Worm (Caenorhabditis elegans) whole organism, late embryonic: Measurements from ENCODE around the gene Y119D3B.14.

Experiments used
- C08G9.2 ChIP-seq: sonication (generic microtip); optimal IDR thresholded peaks from 2 replicates; lab custom pipeline; 2016; ENCODE audit warnings: mild to moderate bottlenecking, missing genetic modification characterization, moderate library complexity, missing compliant biosample characterization
- F13H6.1 ChIP-seq: sonication (generic microtip); optimal IDR thresholded peaks from 2 replicates; lab custom pipeline; 2016; ENCODE audit warnings: missing genetic modification characterization, missing compliant biosample characterization
- K02D7.2 ChIP-seq: sonication (generic microtip); optimal IDR thresholded peaks from 2 replicates; lab custom pipeline; 2017; ENCODE audit warnings: mild to moderate bottlenecking, missing genetic modification characterization, missing compliant biosample characterization
- Y22D7AL.16 ChIP-seq: sonication (generic microtip); optimal IDR thresholded peaks from 2 replicates; lab custom pipeline; 2016; ENCODE audit warnings: missing genetic modification characterization, missing compliant biosample characterization
- ahr-1 ChIP-seq: sonication (generic microtip); optimal IDR thresholded peaks from 2 replicates; lab custom pipeline; 2016; ENCODE audit warnings: missing genetic modification characterization, missing compliant biosample characterization
- ama-1 ChIP-seq: fragments of 150-350 bp; optimal IDR thresholded peaks from 2 replicates; lab custom pipeline; 2014
- ceh-22 ChIP-seq: sonication (generic microtip); optimal IDR thresholded peaks from 2 replicates; lab custom pipeline; 2017; ENCODE audit warnings: missing biosample characterization, missing genetic modification characterization
- ceh-24 ChIP-seq: sonication (generic microtip); optimal IDR thresholded peaks from 2 replicates; lab custom pipeline; 2016; ENCODE audit warnings: mild to moderate bottlenecking, missing genetic modification characterization, missing compliant biosample characterization
- ceh-31 ChIP-seq: sonication (generic microtip); optimal IDR thresholded peaks from 2 replicates; lab custom pipeline; 2016; ENCODE audit warnings: missing genetic modification characterization, missing compliant biosample characterization
- ceh-45 ChIP-seq: fragments of 200-800 bp; sonication (Bioruptor generic); IDR thresholded peaks from 2 replicates; pipeline ENCODE4 v1.3.6; 2022; ENCODE audit warnings: missing genetic modification reagents, missing genetic modification characterization, missing compliant biosample characterization
- ceh-6 ChIP-seq: fragments of 200-800 bp; sonication (Bioruptor generic); optimal IDR thresholded peaks from 2 replicates; lab custom pipeline; 2018; ENCODE audit warnings: mild to moderate bottlenecking, missing genetic modification characterization, missing compliant biosample characterization
- che-1 ChIP-seq: sonication (generic microtip); optimal IDR thresholded peaks from 2 replicates; lab custom pipeline; 2016; ENCODE audit warnings: mild to moderate bottlenecking, missing genetic modification characterization, missing compliant biosample characterization
- dmd-4 ChIP-seq: sonication (generic microtip); optimal IDR thresholded peaks from 2 replicates; lab custom pipeline; 2016; ENCODE audit warnings: borderline replicate concordance, missing genetic modification characterization, missing compliant biosample characterization
- dve-1 ChIP-seq: sonication (generic microtip); optimal IDR thresholded peaks from 2 replicates; lab custom pipeline; 2017; ENCODE audit warnings: antibody characterized with exemption, mild to moderate bottlenecking, missing genetic modification characterization, missing compliant biosample characterization
- elt-4 ChIP-seq: sonication (generic microtip); optimal IDR thresholded peaks from 2 replicates; lab custom pipeline; 2016; ENCODE audit warnings: missing genetic modification characterization, missing compliant biosample characterization
- ets-4 ChIP-seq: sonication (generic microtip); optimal IDR thresholded peaks from 2 replicates; lab custom pipeline; 2016; ENCODE audit warnings: missing genetic modification characterization, missing compliant biosample characterization
- fax-1 ChIP-seq: sonication (generic microtip); optimal IDR thresholded peaks from 2 replicates; lab custom pipeline; 2016; ENCODE audit warnings: missing genotype, missing genetic modification characterization, missing compliant biosample characterization
- fkh-10 ChIP-seq: fragments of 150-350 bp; optimal IDR thresholded peaks from 2 replicates; lab custom pipeline; 2014; ENCODE audit warnings: missing biosample characterization, missing genetic modification reagents, missing genetic modification characterization
- fkh-6 ChIP-seq: sonication (generic microtip); optimal IDR thresholded peaks from 2 replicates; lab custom pipeline; 2016; ENCODE audit warnings: missing genetic modification characterization, missing compliant biosample characterization
- hlh-13 ChIP-seq: fragments of 200-800 bp; sonication (Bioruptor generic); optimal IDR thresholded peaks from 2 replicates; lab custom pipeline; 2018; ENCODE audit warnings: mild to moderate bottlenecking, missing genetic modification characterization, missing compliant biosample characterization
- hlh-15 ChIP-seq: sonication (generic microtip); optimal IDR thresholded peaks from 2 replicates; lab custom pipeline; 2016; ENCODE audit warnings: missing genetic modification characterization, missing compliant biosample characterization
- hlh-6 ChIP-seq: sonication (generic microtip); optimal IDR thresholded peaks from 2 replicates; lab custom pipeline; 2016; ENCODE audit warnings: missing genotype, missing genetic modification characterization, missing compliant biosample characterization
- hlh-8 ChIP-seq: sonication (generic microtip); optimal IDR thresholded peaks from 2 replicates; lab custom pipeline; 2016; ENCODE audit warnings: missing genotype, missing genetic modification characterization, missing compliant biosample characterization
- madf-2 ChIP-seq: sonication (generic microtip); optimal IDR thresholded peaks from 2 replicates; lab custom pipeline; 2017; ENCODE audit warnings: missing genetic modification characterization, missing compliant biosample characterization
- mec-3 ChIP-seq: sonication (generic microtip); optimal IDR thresholded peaks from 2 replicates; lab custom pipeline; 2016; ENCODE audit warnings: borderline replicate concordance, missing genetic modification characterization, missing compliant biosample characterization
- nfya-1 ChIP-seq: sonication (generic microtip); optimal IDR thresholded peaks from 2 replicates; lab custom pipeline; 2017; ENCODE audit warnings: missing genetic modification characterization, mild to moderate bottlenecking, missing compliant biosample characterization, antibody characterized with exemption, moderate library complexity
- nhr-232 ChIP-seq: sonication (generic microtip); optimal IDR thresholded peaks from 2 replicates; lab custom pipeline; 2016; ENCODE audit warnings: missing genetic modification characterization, missing compliant biosample characterization
- npax-4 ChIP-seq: sonication (generic microtip); optimal IDR thresholded peaks from 2 replicates; lab custom pipeline; 2016; ENCODE audit warnings: missing genetic modification characterization, missing compliant biosample characterization
- odd-2 ChIP-seq: sonication (generic microtip); optimal IDR thresholded peaks from 2 replicates; lab custom pipeline; 2017; ENCODE audit warnings: antibody characterized with exemption, mild to moderate bottlenecking, missing genetic modification characterization, missing compliant biosample characterization
- pag-3 ChIP-seq: sonication (generic microtip); optimal IDR thresholded peaks from 2 replicates; lab custom pipeline; 2016; ENCODE audit warnings: missing compliant biosample characterization, missing genetic modification characterization, borderline replicate concordance
- pat-9 ChIP-seq: fragments of 200-800 bp; sonication (Bioruptor generic); optimal IDR thresholded peaks from 2 replicates; lab custom pipeline; 2018; ENCODE audit warnings: mild to moderate bottlenecking, missing genetic modification characterization, moderate library complexity, missing compliant biosample characterization
- pax-1 ChIP-seq: fragments of 150-350 bp; optimal IDR thresholded peaks from 2 replicates; lab custom pipeline; 2014; ENCODE audit warnings: missing biosample characterization, missing genetic modification characterization
- pha-4 ChIP-seq: fragments of 150-350 bp; optimal IDR thresholded peaks from 2 replicates; lab custom pipeline; 2018; ENCODE audit warnings: missing biosample characterization, missing genetic modification reagents, missing genetic modification characterization
- pros-1 ChIP-seq: fragments of 150-350 bp; optimal IDR thresholded peaks from 2 replicates; lab custom pipeline; 2014; ENCODE audit warnings: missing biosample characterization, missing genetic modification reagents, missing genetic modification characterization
- rnt-1 ChIP-seq: sonication (generic microtip); optimal IDR thresholded peaks from 2 replicates; lab custom pipeline; 2016; ENCODE audit warnings: missing genetic modification characterization, missing compliant biosample characterization
- sdc-2 ChIP-seq: sonication (generic microtip); optimal IDR thresholded peaks from 2 replicates; lab custom pipeline; 2016; ENCODE audit warnings: missing genotype, missing genetic modification characterization, missing compliant biosample characterization
- sox-4 ChIP-seq: sonication (generic microtip); optimal IDR thresholded peaks from 2 replicates; lab custom pipeline; 2017; ENCODE audit warnings: mild to moderate bottlenecking, missing genetic modification characterization, inconsistent platforms, missing compliant biosample characterization
- syd-9 ChIP-seq: sonication (generic microtip); optimal IDR thresholded peaks from 2 replicates; lab custom pipeline; 2016; ENCODE audit warnings: mild to moderate bottlenecking, missing genetic modification characterization, moderate library complexity, missing compliant biosample characterization
- tbx-7 ChIP-seq: sonication (generic microtip); optimal IDR thresholded peaks from 2 replicates; lab custom pipeline; 2016; ENCODE audit warnings: missing genotype, missing genetic modification characterization, missing compliant biosample characterization
- ttx-3 ChIP-seq: sonication (generic microtip); optimal IDR thresholded peaks from 2 replicates; lab custom pipeline; 2016; ENCODE audit warnings: missing genetic modification reagents, missing genetic modification characterization, missing compliant biosample characterization
- unc-42 ChIP-seq: sonication (generic microtip); optimal IDR thresholded peaks from 2 replicates; lab custom pipeline; 2016; ENCODE audit warnings: missing genotype, missing genetic modification characterization, missing compliant biosample characterization
- unc-55 ChIP-seq: sonication (generic microtip); optimal IDR thresholded peaks from 2 replicates; lab custom pipeline; 2017; ENCODE audit warnings: missing biosample characterization, missing genetic modification reagents, missing genetic modification characterization
- ztf-16 ChIP-seq: sonication (generic microtip); optimal IDR thresholded peaks from 2 replicates; lab custom pipeline; 2017; ENCODE audit warnings: missing genetic modification characterization, missing compliant biosample characterization

Y119D3B.14 gene

ce11 chrIII:1201958-1202596, 8.5 kb upstream of the Y119D3B.14 start, which contains the start of the genes mrpl-45 and Y119D3B.12 (continued):
- TF ChIP-seq F13H6.1: no peak
- peak; percentile 9 for TF ChIP-seq madf-2 (tag; lab: Kevin White, UChicago)
- TF ChIP-seq unc-42 (tag; lab: Kevin White, UChicago): peak; percentile 38
- no peak for TF ChIP-seq fkh-6 (tag; lab: Kevin White, UChicago)
- TF ChIP-seq K02D7.2 (tag; lab: Kevin White, UChicago): no peak
- TF ChIP-seq nhr-232 (tag; lab: Kevin White, UChicago): no peak
- TF ChIP-seq che-1 (tag; lab: Kevin White, UChicago): peak; percentile 22
- peak; percentile 69 for TF ChIP-seq ztf-16 (tag; lab: Kevin White, UChicago)
- TF ChIP-seq ets-4 (tag; lab: Kevin White, UChicago): no peak
- no peak for TF ChIP-seq hlh-6 (tag; lab: Kevin White, UChicago)
- no peak for TF ChIP-seq C08G9.2
- no peak for TF ChIP-seq ahr-1 (tag; lab: Kevin White, UChicago)
- TF ChIP-seq Y22D7AL.16: no peak
- no peak for TF ChIP-seq ceh-45 (GFP tag; lab: Robert Waterston, UW)
- TF ChIP-seq odd-2 (tag; lab: Kevin White, UChicago): no peak
- no peak for TF ChIP-seq sdc-2 (tag; lab: Kevin White, UChicago)
- TF ChIP-seq ttx-3 (tag; lab: Kevin White, UChicago): peak; percentile 50
- no peak for TF ChIP-seq pros-1 (tag; lab: Kevin White, UChicago)
- no peak for TF ChIP-seq pha-4 (tag; lab: Kevin White, UChicago)
- peak; percentile 18 for TF ChIP-seq fax-1
- TF ChIP-seq ceh-31: peak; percentile 39
- TF ChIP-seq ama-1: no peak
- no peak for TF ChIP-seq unc-55 (GFP tag; lab: Kevin White, UChicago)
- no peak for TF ChIP-seq tbx-7 (tag; lab: Kevin White, UChicago)
- no peak for TF ChIP-seq mec-3
- TF ChIP-seq ceh-22: no peak
- TF ChIP-seq nfya-1 (tag; lab: Kevin White, UChicago): peak; percentile 74
- TF ChIP-seq dmd-4 (tag; lab: Kevin White, UChicago): no peak
- no peak for TF ChIP-seq pag-3 (tag; lab: Kevin White, UChicago)
- TF ChIP-seq hlh-8 (tag; lab: Kevin White, UChicago): no peak
- TF ChIP-seq pax-1 (tag; lab: Kevin White, UChicago): peak; percentile 4
- no peak for TF ChIP-seq elt-4
- no peak for TF ChIP-seq sox-4 (tag; lab: Kevin White, UChicago)
- no peak for TF ChIP-seq hlh-15

DNA sequence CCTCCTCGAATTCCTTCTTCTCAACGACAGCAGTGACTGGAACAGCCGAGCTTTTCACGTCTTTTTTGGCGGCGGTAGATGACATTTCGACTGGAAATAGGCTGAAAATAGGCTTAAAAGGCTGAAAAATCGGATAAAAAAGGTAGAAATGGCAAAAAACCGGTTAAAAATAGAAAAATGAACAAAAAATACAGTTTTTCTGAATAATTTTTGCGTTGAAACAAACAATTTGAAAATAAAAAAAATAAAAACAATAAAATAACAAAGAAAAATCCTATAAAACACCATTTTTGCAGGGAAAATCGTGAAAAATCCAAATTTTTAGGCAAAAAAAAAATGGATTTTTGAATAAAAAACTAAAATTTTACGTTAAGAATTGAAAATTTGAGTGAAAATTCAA, 2.6 kb upstream of the Y119D3B.14 start, which contains the start of gene dss-1:
Gene dss-1, minus strand, starts transcription at position 101 of the 400 bp plus-strand sequence.
- TF ChIP-seq C08G9.2 (no peak), ahr-1 (tag; lab: Kevin White, UChicago) (no peak), K02D7.2 (tag; lab: Kevin White, UChicago) (no peak), elt-4 (no peak), hlh-8 (tag; lab: Kevin White, UChicago) (no peak), rnt-1 (tag; lab: Kevin White, UChicago) (no peak), fkh-10 (GFP tag; lab: Kevin White, UChicago) (no peak), ceh-6 (no peak)

- no peak for TF ChIP-seq syd-9
- TF ChIP-seq ama-1: no peak
- TF ChIP-seq tbx-7 (tag; lab: Kevin White, UChicago): no peak
- no peak for TF ChIP-seq ceh-31
- no peak for TF ChIP-seq dve-1 (tag; lab: Kevin White, UChicago)
- TF ChIP-seq ztf-16 (tag; lab: Kevin White, UChicago): no peak
- TF ChIP-seq pat-9: no peak
- no peak for TF ChIP-seq ceh-24
- no peak for TF ChIP-seq hlh-13 (GFP tag; lab: Kevin White, UChicago)
- no peak for TF ChIP-seq npax-4
- TF ChIP-seq ets-4 (tag; lab: Kevin White, UChicago): no peak
- TF ChIP-seq pha-4 (tag; lab: Kevin White, UChicago): no peak
- TF ChIP-seq pag-3 (tag; lab: Kevin White, UChicago): no peak
- TF ChIP-seq hlh-6 (tag; lab: Kevin White, UChicago): no peak
Measured at ce11 chrIII:1181756-1182155, 11.9 kb downstream of the Y119D3B.14 start, which contains the start of gene nspg-8. Gene nspg-8, plus strand, starts transcription at chrIII:1182056.
